Worm (Caenorhabditis elegans): ENCODE data around the gene mtre-1.

DNA sequence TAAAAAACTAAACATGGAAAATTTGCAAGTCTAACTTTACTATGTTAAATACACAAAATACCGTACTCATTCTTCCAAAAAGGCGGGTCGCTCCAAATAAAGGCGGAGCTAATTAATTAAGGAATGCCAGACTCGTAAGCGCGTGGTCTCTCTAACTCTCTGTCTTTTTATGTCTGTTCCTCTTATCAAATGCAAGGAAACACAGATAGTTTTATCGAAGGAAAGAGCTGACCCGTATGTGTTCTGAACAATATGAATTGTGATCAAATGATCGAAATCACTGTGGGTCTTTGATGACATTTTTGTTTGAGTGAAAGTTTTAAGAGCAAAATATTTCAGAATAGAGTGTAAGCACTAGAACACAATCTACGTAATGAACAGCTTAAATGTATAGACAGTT, 48.9 kb downstream of the mtre-1 start:
- TF ChIP-seq hlh-1 (tag; optimal IDR thresholded peaks at IDR 0.05) (no peak), nhr-76 (tag; optimal IDR thresholded peaks at IDR 0.05) (no peak), nhr-237 (tag; optimal IDR thresholded peaks at IDR 0.05) (no peak), unc-62 (GFP tag; optimal IDR thresholded peaks at IDR 0.05) (no peak), mab-5 (tag; optimal IDR thresholded peaks at IDR 0.05) (no peak)
